Worm (Caenorhabditis elegans) whole organism, late embryonic: ENCODE data around the gene lev-8.

Source experiments
- ama-1 ChIP-seq: fragments of 150-350 bp; optimal IDR thresholded peaks from 2 replicates; lab custom pipeline; 2014
- ceh-24 ChIP-seq: sonication (generic microtip); optimal IDR thresholded peaks from 2 replicates; lab custom pipeline; 2016; ENCODE audit warnings: mild to moderate bottlenecking, missing genetic modification characterization, missing compliant biosample characterization
- dmd-4 ChIP-seq: sonication (generic microtip); optimal IDR thresholded peaks from 2 replicates; lab custom pipeline; 2016; ENCODE audit warnings: borderline replicate concordance, missing genetic modification characterization, missing compliant biosample characterization
- dve-1 ChIP-seq: sonication (generic microtip); optimal IDR thresholded peaks from 2 replicates; lab custom pipeline; 2017; ENCODE audit warnings: antibody characterized with exemption, mild to moderate bottlenecking, missing genetic modification characterization, missing compliant biosample characterization
- elt-2 ChIP-seq: sonication (generic microtip); optimal IDR thresholded peaks from 2 replicates; lab custom pipeline; 2016; ENCODE audit warnings: missing genetic modification reagents, missing genetic modification characterization, missing compliant biosample characterization
- mec-3 ChIP-seq: sonication (generic microtip); optimal IDR thresholded peaks from 2 replicates; lab custom pipeline; 2016; ENCODE audit warnings: borderline replicate concordance, missing genetic modification characterization, missing compliant biosample characterization
- nfya-1 ChIP-seq: sonication (generic microtip); optimal IDR thresholded peaks from 2 replicates; lab custom pipeline; 2017; ENCODE audit warnings: missing genetic modification characterization, mild to moderate bottlenecking, missing compliant biosample characterization, antibody characterized with exemption, moderate library complexity

DNA sequence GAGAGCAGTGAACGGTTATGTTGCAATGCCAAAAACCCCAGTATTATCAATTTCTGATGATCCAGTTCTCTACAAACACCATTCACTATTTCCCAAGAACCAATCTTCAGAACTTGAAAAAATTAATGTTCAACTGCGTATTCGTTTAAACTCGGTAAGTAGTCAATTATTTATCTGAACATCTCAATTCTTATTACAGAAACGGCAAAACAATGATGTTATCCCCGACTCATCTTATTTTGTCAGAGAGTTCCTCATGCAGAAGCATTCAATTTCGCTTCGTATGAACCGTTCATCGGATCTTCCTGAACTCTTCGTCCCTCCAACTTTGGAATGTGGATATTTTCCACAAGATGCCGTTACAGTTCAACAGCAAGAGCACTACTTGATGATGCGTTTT, 37.0 kb upstream of the lev-8 start:
- TF ChIP-seq ceh-24 (tag; lab: Kevin White, UChicago) (no peak), ama-1 (lab: Kevin White, UChicago) (no peak), dmd-4 (tag; lab: Kevin White, UChicago) (no peak), elt-2 (tag; lab: Kevin White, UChicago) (no peak), nfya-1 (tag; lab: Kevin White, UChicago) (no peak), mec-3 (no peak), dve-1 (tag; lab: Kevin White, UChicago) (no peak)
